Worm (Caenorhabditis elegans): Measurements from ENCODE around the gene twk-21.

The twk-21 gene

DNA sequence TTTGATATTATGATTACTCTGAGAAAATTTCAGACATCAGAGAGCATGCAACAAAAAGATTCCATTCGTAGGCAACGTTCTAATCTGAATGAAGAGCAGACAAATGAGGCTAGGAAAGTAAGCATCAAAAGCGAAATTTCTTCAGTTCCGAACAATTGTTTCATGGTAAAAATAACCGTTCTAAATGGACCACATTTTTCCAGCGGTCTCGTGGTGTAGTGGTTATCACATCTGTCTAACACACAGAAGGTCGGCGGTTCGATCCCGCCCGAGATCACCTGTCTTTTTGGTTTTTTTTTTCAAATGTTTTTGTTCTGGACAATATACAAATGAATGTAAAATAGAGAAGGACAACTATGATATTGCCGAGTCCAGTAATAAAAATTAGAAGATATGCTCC lies at the start of gene twk-21:
Gene twk-21, plus strand, starts transcription at position 34 of the 400 bp plus-strand sequence.
- TF ChIP-seq snpc-4 (tag; optimal IDR thresholded peaks at IDR 0.05) (no peak), bed-3 (GFP tag; optimal IDR thresholded peaks at IDR 0.05) (no peak), elt-1 (tag; optimal IDR thresholded peaks at IDR 0.05; ENCODE audit: borderline replicate concordance, insufficient read depth) (no peak)

ce11 chrX:16250679-16251078 lies 49.0 kb upstream of the twk-21 start, which contains the start of gene W10G6.6:
Gene W10G6.6, minus strand, starts transcription at chrX:16250779.
- no peak for TF ChIP-seq hlh-1 (tag; optimal IDR thresholded peaks at IDR 0.05)
- no peak for TF ChIP-seq lsy-2 (tag; optimal IDR thresholded peaks at IDR 0.05)
- no peak for TF ChIP-seq ztf-11 (tag; optimal IDR thresholded peaks at IDR 0.05)
- TF ChIP-seq unc-120 (tag; optimal IDR thresholded peaks at IDR 0.05; ENCODE audit: poor library complexity, severe bottlenecking), result no peak
- no peak for TF ChIP-seq ces-1 (GFP tag; optimal IDR thresholded peaks at IDR 0.05)
- no peak for TF ChIP-seq bed-3 (GFP tag; optimal IDR thresholded peaks at IDR 0.05)
- no peak for TF ChIP-seq snpc-4 (tag; optimal IDR thresholded peaks at IDR 0.05)
- no peak for TF ChIP-seq mls-2 (tag; optimal IDR thresholded peaks at IDR 0.05)

DNA sequence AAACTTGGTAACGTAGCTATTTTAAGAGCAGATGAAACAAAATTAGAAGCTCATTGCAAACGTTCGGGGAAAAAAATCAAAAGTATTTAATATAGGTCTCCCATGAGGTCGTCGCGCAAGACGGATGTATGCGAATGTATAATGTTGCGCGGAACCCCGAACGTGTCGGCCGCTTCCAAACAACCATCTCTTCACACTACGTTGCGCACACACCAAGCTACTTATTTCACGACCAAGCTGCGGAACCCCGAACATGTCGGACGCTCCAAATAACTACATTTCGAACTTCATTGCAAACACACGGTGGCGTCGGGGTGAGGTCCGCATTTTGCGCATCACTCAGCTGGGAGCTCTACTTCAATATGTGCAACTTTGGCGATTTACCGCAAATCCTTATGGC lies 41.2 kb upstream of the twk-21 start:
- TF ChIP-seq elt-3 (tag; optimal IDR thresholded peaks at IDR 0.05) (no peak), sptf-1 (tag; optimal IDR thresholded peaks at IDR 0.05) (no peak), ceh-39 (tag; optimal IDR thresholded peaks at IDR 0.05) (no peak), lsy-2 (tag; optimal IDR thresholded peaks at IDR 0.05) (no peak), ces-1 (GFP tag; optimal IDR thresholded peaks at IDR 0.05) (no peak), blmp-1 (tag; optimal IDR thresholded peaks at IDR 0.05) (no peak), sem-2 (GFP tag; optimal IDR thresholded peaks at IDR 0.05) (no peak), ztf-11 (tag; optimal IDR thresholded peaks at IDR 0.05) (no peak), drap-1 (GFP tag; optimal IDR thresholded peaks at IDR 0.05) (no peak), mab-5 (tag; optimal IDR thresholded peaks at IDR 0.05) (no peak), M03D4.4 (tag; optimal IDR thresholded peaks at IDR 0.05) (no peak), cnd-1 (tag; optimal IDR thresholded peaks at IDR 0.05) (no peak), lin-13 (tag; optimal IDR thresholded peaks at IDR 0.05) (no peak), flh-1 (GFP tag; optimal IDR thresholded peaks at IDR 0.05) (no peak), zip-8 (tag; optimal IDR thresholded peaks at IDR 0.05) (no peak), snpc-4 (tag; optimal IDR thresholded peaks at IDR 0.05) (no peak), nhr-28 (tag; optimal IDR thresholded peaks at IDR 0.05) (no peak), mls-2 (tag; optimal IDR thresholded peaks at IDR 0.05) (no peak), ceh-43 (GFP tag; optimal IDR thresholded peaks at IDR 0.05) (no peak), ceh-83 (GFP tag; optimal IDR thresholded peaks at IDR 0.05) (no peak)

- TF ChIP-seq unc-62 (GFP tag; optimal IDR thresholded peaks at IDR 0.05) (no peak), mab-5 (tag; optimal IDR thresholded peaks at IDR 0.05) (no peak), nhr-2 (tag; optimal IDR thresholded peaks at IDR 0.05) (no peak), M03D4.4 (tag; optimal IDR thresholded peaks at IDR 0.05) (no peak), mls-2 (tag; optimal IDR thresholded peaks at IDR 0.05) (no peak), mep-1 (tag; optimal IDR thresholded peaks at IDR 0.05) (no peak), nhr-76 (tag; optimal IDR thresholded peaks at IDR 0.05) (no peak), unc-39 (tag; optimal IDR thresholded peaks at IDR 0.05) (no peak), lin-32 (GFP tag; optimal IDR thresholded peaks at IDR 0.05) (no peak), cnd-1 (tag; optimal IDR thresholded peaks at IDR 0.05) (no peak), ztf-11 (tag; optimal IDR thresholded peaks at IDR 0.05) (no peak), drap-1 (GFP tag; optimal IDR thresholded peaks at IDR 0.05) (no peak), ces-1 (GFP tag; optimal IDR thresholded peaks at IDR 0.05) (no peak)
These were observed 39.6 kb upstream of the twk-21 start for ce11 chrX:16260077-16260476.

DNA sequence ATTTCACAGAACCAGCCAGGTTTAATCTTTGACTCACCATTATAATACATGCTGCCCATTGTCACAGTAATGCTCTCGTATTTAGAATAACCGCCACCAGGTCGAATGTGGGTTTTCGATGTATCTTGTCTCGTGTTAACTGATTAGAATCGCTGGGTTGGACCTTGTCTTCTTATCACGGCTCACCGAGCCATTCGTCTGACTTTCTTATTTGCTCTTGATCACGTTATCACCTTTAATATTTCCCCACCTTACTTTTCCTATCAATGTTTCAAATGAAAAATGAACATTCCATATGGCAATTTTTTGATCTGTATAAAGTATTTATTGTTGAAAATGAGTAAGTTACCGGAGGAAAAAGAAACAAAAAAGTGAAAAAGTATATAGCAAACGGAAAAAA lies 37.7 kb upstream of the twk-21 start, which contains the start of gene sgk-1:
Gene sgk-1, minus strand, starts transcription at position 130 of the 400 bp plus-strand sequence.
- TF ChIP-seq unc-39 (tag; optimal IDR thresholded peaks at IDR 0.05) (no peak), M03D4.4 (tag; optimal IDR thresholded peaks at IDR 0.05) (no peak), sptf-1 (tag; optimal IDR thresholded peaks at IDR 0.05) (no peak)

- TF ChIP-seq unc-62 (GFP tag; optimal IDR thresholded peaks at IDR 0.05), result no peak
- peak; percentile 23 for TF ChIP-seq elt-3 (tag; optimal IDR thresholded peaks at IDR 0.05)
These were observed 36.4 kb upstream of the twk-21 start for ce11 chrX:16263287-16263686.

Data from whole organism, mixed stage, embryonic.